Worm (Caenorhabditis elegans) whole organism, L1 larva: Measurements from ENCODE around the gene T02H6.3.

ENCODE experiments used
- Y116A8C.19 ChIP-seq: sonication (generic microtip); optimal IDR thresholded peaks from 2 replicates; lab custom pipeline; 2016; ENCODE audit warnings: missing compliant biosample characterization, missing genetic modification characterization, borderline replicate concordance
- hpl-2 ChIP-seq: fragments of 150-350 bp; optimal IDR thresholded peaks from 2 replicates; lab custom pipeline; 2014; ENCODE audit warnings: missing biosample characterization, missing genetic modification reagents, missing genetic modification characterization

- TF ChIP-seq hpl-2: no peak
- no peak for TF ChIP-seq Y116A8C.19 (tag; lab: Kevin White, UChicago)
Measured at ce11 chrII:683467-683866, 8.2 kb upstream of the T02H6.3 start, which contains the start of gene T02H6.6.
